Fruit fly (Drosophila melanogaster) whole organism, embryonic: ENCODE results near the gene Pebp1.

Experiments
- Abd-B ChIP-seq: fragments of 200-800 bp; sonication (Bioruptor generic); optimal IDR thresholded peaks from 2 replicates; lab custom pipeline; 2018; ENCODE audit warnings: missing biosample characterization, mild to moderate bottlenecking, missing genetic modification characterization, moderate library complexity
- Atf6 ChIP-seq: fragments of 200-800 bp; sonication (Bioruptor generic); IDR thresholded peaks from 2 replicates; pipeline ENCODE4 v1.3.6; 2022; ENCODE audit warnings: missing biosample characterization, missing genetic modification characterization
- CG10147 ChIP-seq: fragments of 200-800 bp; sonication (Bioruptor generic); optimal IDR thresholded peaks from 2 replicates; lab custom pipeline; 2019; ENCODE audit warnings: missing biosample characterization, mild to moderate bottlenecking, missing genetic modification characterization, moderate library complexity
- CG10267 ChIP-seq: fragments of 200-800 bp; sonication (Bioruptor generic); optimal IDR thresholded peaks from 2 replicates; lab custom pipeline; 2018; ENCODE audit warnings: missing biosample characterization, mild to moderate bottlenecking, missing genetic modification characterization, moderate library complexity
- CG10462 ChIP-seq: fragments of 200-800 bp; sonication (Bioruptor generic); optimal IDR thresholded peaks from 2 replicates; lab custom pipeline; 2016; ENCODE audit warnings: missing biosample characterization, missing genetic modification characterization
- CG11456 ChIP-seq: fragments of 200-800 bp; sonication (Bioruptor generic); IDR thresholded peaks from 3 replicates; pipeline ENCODE4 v1.3.6; 2022; ENCODE audit warnings: missing biosample characterization, missing genetic modification characterization
- CG12104 ChIP-seq: fragments of 200-800 bp; sonication (Bioruptor generic); optimal IDR thresholded peaks from 3 replicates; lab custom pipeline; 2016; ENCODE audit warnings: missing biosample characterization, missing genetic modification characterization
- CG12219 ChIP-seq: fragments of 200-800 bp; sonication (Bioruptor generic); optimal IDR thresholded peaks from 3 replicates; lab custom pipeline; 2018; ENCODE audit warnings: missing biosample characterization, mild to moderate bottlenecking, missing genetic modification characterization
- CG12236 ChIP-seq: fragments of 200-800 bp; sonication (Bioruptor generic); optimal IDR thresholded peaks from 2 replicates; lab custom pipeline; 2016; ENCODE audit warnings: missing biosample characterization, missing genetic modification characterization
- CG13296 ChIP-seq: fragments of 200-800 bp; sonication (Bioruptor generic); optimal IDR thresholded peaks from 3 replicates; lab custom pipeline; 2018; ENCODE audit warnings: missing biosample characterization, mild to moderate bottlenecking, missing genetic modification characterization
- CG14710 ChIP-seq: fragments of 200-800 bp; sonication (Bioruptor generic); optimal IDR thresholded peaks from 3 replicates; lab custom pipeline; 2019; ENCODE audit warnings: missing biosample characterization, mild to moderate bottlenecking, missing genetic modification characterization, moderate library complexity
- CG1529 ChIP-seq: fragments of 200-800 bp; sonication (Bioruptor generic); optimal IDR thresholded peaks from 3 replicates; lab custom pipeline; 2018; ENCODE audit warnings: missing biosample characterization, missing genetic modification characterization
- CG17385 ChIP-seq: fragments of 200-800 bp; sonication (Bioruptor generic); optimal IDR thresholded peaks from 3 replicates; lab custom pipeline; 2018; ENCODE audit warnings: missing biosample characterization, mild to moderate bottlenecking, missing genetic modification characterization
- CG2116 ChIP-seq: fragments of 200-800 bp; sonication (Bioruptor generic); optimal IDR thresholded peaks from 3 replicates; lab custom pipeline; 2018; ENCODE audit warnings: missing biosample characterization, mild to moderate bottlenecking, missing genetic modification characterization
- CG2199 ChIP-seq: fragments of 200-800 bp; sonication (Bioruptor generic); IDR thresholded peaks from 3 replicates; pipeline ENCODE4 v1.3.6; 2022; ENCODE audit warnings: missing biosample characterization, missing genetic modification characterization
- CG30403 ChIP-seq: fragments of 200-800 bp; sonication (Bioruptor generic); optimal IDR thresholded peaks from 3 replicates; lab custom pipeline; 2016; ENCODE audit warnings: missing biosample characterization, missing genetic modification characterization
- CG4424 ChIP-seq: fragments of 200-800 bp; sonication (Bioruptor generic); optimal IDR thresholded peaks from 3 replicates; lab custom pipeline; 2016; ENCODE audit warnings: missing biosample characterization, missing genetic modification characterization
- CG5180 ChIP-seq: fragments of 200-800 bp; sonication (Bioruptor generic); optimal IDR thresholded peaks from 3 replicates; lab custom pipeline; 2017; ENCODE audit warnings: missing biosample characterization, missing genetic modification characterization, mild to moderate bottlenecking, moderate library complexity, missing genetic modification reagents
- CG7556 ChIP-seq: fragments of 200-800 bp; sonication (Bioruptor generic); optimal IDR thresholded peaks from 2 replicates; lab custom pipeline; 2017; ENCODE audit warnings: missing biosample characterization, mild to moderate bottlenecking, missing genetic modification characterization
- CG7786 ChIP-seq: fragments of 200-800 bp; sonication (Bioruptor generic); optimal IDR thresholded peaks from 2 replicates; lab custom pipeline; 2016; ENCODE audit warnings: missing biosample characterization, missing genetic modification characterization
- CG8924 ChIP-seq: fragments of 200-800 bp; optimal IDR thresholded peaks from 3 replicates; lab custom pipeline; 2019; ENCODE audit warnings: missing biosample characterization, mild to moderate bottlenecking, missing genetic modification characterization, moderate library complexity
- CG9727 ChIP-seq: fragments of 200-800 bp; sonication (Bioruptor generic); optimal IDR thresholded peaks from 3 replicates; lab custom pipeline; 2017; ENCODE audit warnings: missing biosample characterization, mild to moderate bottlenecking, missing genetic modification characterization
- D19B ChIP-seq: fragments of 200-800 bp; sonication (Bioruptor generic); optimal IDR thresholded peaks from 2 replicates; lab custom pipeline; 2017; ENCODE audit warnings: missing biosample characterization, mild to moderate bottlenecking, missing genetic modification characterization
- Ets65A ChIP-seq: fragments of 200-800 bp; sonication (Bioruptor generic); peaks from one replicate; lab custom pipeline; 2016; ENCODE audit warnings: missing biosample characterization, missing genetic modification characterization
- HHEX ChIP-seq: fragments of 200-800 bp; sonication (Bioruptor generic); optimal IDR thresholded peaks from 3 replicates; lab custom pipeline; 2017; ENCODE audit warnings: missing biosample characterization, mild to moderate bottlenecking, missing genetic modification characterization, missing genetic modification reagents
- HLH54F ChIP-seq: fragments of 200-800 bp; sonication (Bioruptor generic); optimal IDR thresholded peaks from 3 replicates; lab custom pipeline; 2016; ENCODE audit warnings: missing biosample characterization, missing genetic modification characterization
- Hsf ChIP-seq: fragments of 200-800 bp; sonication (Bioruptor generic); optimal IDR thresholded peaks from 3 replicates; lab custom pipeline; 2016; ENCODE audit warnings: missing biosample characterization, missing genetic modification characterization
- Lhr ChIP-seq: fragments of 200-800 bp; sonication (Bioruptor generic); optimal IDR thresholded peaks from 3 replicates; lab custom pipeline; 2017; ENCODE audit warnings: mild to moderate bottlenecking, missing biosample characterization, missing genetic modification reagents, missing genetic modification characterization
- bsh ChIP-seq, 2 experiments: fragments of 200-800 bp; sonication (Bioruptor generic); optimal IDR thresholded peaks; 2 replicates each; lab custom pipeline; 2017 to 2018; ENCODE audit warnings: mild to moderate bottlenecking in 2 of 2, missing biosample characterization in 2 of 2, missing genetic modification characterization in 2 of 2, moderate library complexity in 1 of 2
- danr ChIP-seq: fragments of 200-800 bp; sonication (Bioruptor generic); IDR thresholded peaks from 2 replicates; pipeline ENCODE4 v1.3.6; 2022; ENCODE audit warnings: missing biosample characterization, missing genetic modification characterization
- disco-r ChIP-seq: fragments of 200-800 bp; sonication (Bioruptor generic); optimal IDR thresholded peaks from 2 replicates; lab custom pipeline; 2016; ENCODE audit warnings: missing biosample characterization, missing genetic modification characterization
- dpn ChIP-seq, 2 experiments: fragments of 200-800 bp; sonication (Bioruptor generic); optimal IDR thresholded peaks; 3 replicates each; lab custom pipeline; 2016; ENCODE audit warnings: missing biosample characterization in 2 of 2, missing genetic modification characterization in 2 of 2
- dysf ChIP-seq: fragments of 200-800 bp; sonication (Bioruptor generic); IDR thresholded peaks from 3 replicates; pipeline ENCODE4 v1.3.6; 2022; ENCODE audit warnings: missing biosample characterization, missing genetic modification characterization
- exex ChIP-seq: fragments of 200-800 bp; sonication (Bioruptor generic); optimal IDR thresholded peaks from 4 replicates; lab custom pipeline; 2018; ENCODE audit warnings: missing biosample characterization, mild to moderate bottlenecking, missing genetic modification characterization, moderate library complexity
- grau ChIP-seq: fragments of 200-800 bp; optimal IDR thresholded peaks from 3 replicates; lab custom pipeline; 2019; ENCODE audit warnings: missing biosample characterization, mild to moderate bottlenecking, missing genetic modification characterization, moderate library complexity
- jigr1 ChIP-seq: fragments of 200-800 bp; sonication (Bioruptor generic); IDR thresholded peaks from 3 replicates; pipeline ENCODE4 v1.3.6; 2022; ENCODE audit warnings: missing biosample characterization, missing genetic modification characterization
- kni ChIP-seq: fragments of 200-800 bp; sonication (Bioruptor generic); optimal IDR thresholded peaks from 3 replicates; lab custom pipeline; 2017; ENCODE audit warnings: mild to moderate bottlenecking, missing biosample characterization, missing genetic modification reagents, missing genetic modification characterization
- knrl ChIP-seq: fragments of 200-800 bp; sonication (Bioruptor generic); IDR thresholded peaks from 3 replicates; pipeline ENCODE4 v1.3.6; 2022; ENCODE audit warnings: missing biosample characterization, missing genetic modification characterization; ENCODE audit not compliant: partially characterized antibody
- lola ChIP-seq, 3 experiments: fragments of >200 bp in 2 of 3; fragments of 200-800 bp in 1 of 3; sonication (Bioruptor generic) in 1 of 3; optimal IDR thresholded peaks; 2 replicates each; lab custom pipeline; 2017 to 2019; ENCODE audit warnings: missing biosample characterization in 3 of 3, missing genetic modification characterization in 3 of 3, mild to moderate bottlenecking in 1 of 3, moderate library complexity in 1 of 3
- luna ChIP-seq: fragments of 200-800 bp; sonication (Bioruptor generic); optimal IDR thresholded peaks from 2 replicates; lab custom pipeline; 2016; ENCODE audit warnings: missing biosample characterization, missing genetic modification characterization
- nau ChIP-seq: fragments of 200-800 bp; sonication (Bioruptor generic); optimal IDR thresholded peaks from 3 replicates; lab custom pipeline; 2017; ENCODE audit warnings: missing biosample characterization, mild to moderate bottlenecking, missing genetic modification characterization, missing genetic modification reagents
- nerfin-2 ChIP-seq: fragments of 200-800 bp; sonication (Bioruptor generic); IDR thresholded peaks from 2 replicates; pipeline ENCODE4 v1.3.6; 2022; ENCODE audit warnings: missing biosample characterization, missing genetic modification characterization; ENCODE audit not compliant: partially characterized antibody
- odd ChIP-seq: fragments of 200-800 bp; sonication (Bioruptor generic); optimal IDR thresholded peaks from 2 replicates; lab custom pipeline; 2017; ENCODE audit warnings: missing biosample characterization, mild to moderate bottlenecking, missing genetic modification characterization
- sens-2 ChIP-seq: fragments of 200-800 bp; sonication (Bioruptor generic); IDR thresholded peaks from 2 replicates; pipeline ENCODE4 v1.3.6; 2022; ENCODE audit warnings: missing biosample characterization, missing genetic modification characterization
- sob ChIP-seq: fragments of 200-800 bp; sonication (Bioruptor generic); IDR thresholded peaks from 2 replicates; pipeline ENCODE4 v1.3.6; 2022; ENCODE audit warnings: missing biosample characterization, missing genetic modification characterization
- tgo ChIP-seq: fragments of 200-800 bp; sonication (Bioruptor generic); IDR thresholded peaks from 3 replicates; pipeline ENCODE4 v1.3.6; 2022; ENCODE audit warnings: missing biosample characterization, missing genetic modification characterization
- wdn ChIP-seq: fragments of 200-800 bp; sonication (Bioruptor generic); IDR thresholded peaks from 2 replicates; pipeline ENCODE4 v1.3.6; 2022; ENCODE audit warnings: missing biosample characterization, missing genetic modification characterization
- zfh1 ChIP-seq: fragments of 200-800 bp; sonication (Bioruptor generic); IDR thresholded peaks from 3 replicates; pipeline ENCODE4 v1.3.6; 2022; ENCODE audit warnings: missing biosample characterization, missing genetic modification characterization
- zfh2 ChIP-seq: fragments of 200-800 bp; sonication (Bioruptor generic); optimal IDR thresholded peaks from 2 replicates; lab custom pipeline; 2016; ENCODE audit warnings: missing biosample characterization, missing genetic modification characterization

Gene Pebp1

DNA sequence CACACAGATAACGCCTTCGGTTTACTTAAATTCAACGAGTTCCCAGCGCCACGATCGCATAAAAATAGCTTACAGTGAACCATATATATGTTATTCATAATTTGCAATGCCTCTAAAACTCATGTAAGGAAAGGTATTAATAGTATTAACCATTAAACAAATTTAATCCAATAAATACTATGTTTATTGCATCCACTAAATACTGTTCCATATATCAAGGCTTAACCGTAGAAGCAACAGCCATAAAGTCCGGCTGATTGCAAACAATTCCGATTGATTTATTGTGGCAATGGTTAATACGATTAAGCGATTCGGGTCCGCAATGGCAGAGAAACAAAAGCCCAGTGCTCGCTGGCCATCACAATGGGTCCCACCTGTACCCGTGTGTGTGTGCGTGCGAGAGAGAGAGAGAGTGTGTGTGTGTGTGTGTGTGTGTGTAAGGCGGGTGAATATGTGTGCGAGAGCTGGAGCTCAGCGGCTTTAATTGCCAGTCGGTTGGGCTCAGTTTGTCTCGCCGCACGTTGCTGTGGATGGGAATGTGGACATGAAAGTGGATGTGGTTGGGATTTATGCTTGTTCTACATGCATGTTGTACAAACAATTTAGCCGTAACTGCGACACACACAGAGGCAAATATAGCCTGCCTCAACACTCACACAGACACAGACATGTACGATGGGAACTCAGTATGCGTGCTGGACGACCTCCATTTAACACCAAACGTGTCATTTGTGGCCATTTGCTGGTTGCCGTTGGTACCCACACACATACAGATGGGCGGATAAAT is 28.9 kb downstream of the Pebp1 start (continued):
- peak; percentile 44 for TF ChIP-seq CG9727 (GFP tag; lab: Kevin White, UChicago)
- TF ChIP-seq exex (tag; lab: Kevin White, UChicago), result peak; percentile 68
- peak; percentile 18 for TF ChIP-seq CG10147 (GFP tag; lab: Kevin White, UChicago)
- TF ChIP-seq CG11456, result no peak
- peak; percentile 52 for TF ChIP-seq CG30403
- peak; percentile 34; the same call in 1 of the 2 replicates for TF ChIP-seq sob (GFP tag; lab: Robert Waterston, UW)
- peak; percentile 19 for TF ChIP-seq HLH54F (GFP tag; lab: Kevin White, UChicago)
- peak; percentile 37 for TF ChIP-seq kni (GFP tag; lab: Kevin White, UChicago)
- no peak for TF ChIP-seq CG2116 (GFP tag; lab: Kevin White, UChicago)
- no peak for TF ChIP-seq disco-r (GFP tag; lab: Kevin White, UChicago)
- no peak for TF ChIP-seq CG10462 (GFP tag; lab: Kevin White, UChicago)
- 0 out of 2 replicates have a peak, but pooled peaks have one; percentile 8 for TF ChIP-seq Atf6
- peak; percentile 17 for TF ChIP-seq CG17385 (GFP tag; lab: Kevin White, UChicago)
- no peak for TF ChIP-seq CG12219 (GFP tag; lab: Kevin White, UChicago)
- no peak for TF ChIP-seq knrl
- no peak for TF ChIP-seq CG7786
- no peak for TF ChIP-seq dpn (GFP tag; optimal IDR thresholded peaks at IDR 0.05; lab: Kevin White, UChicago)
- no peak for TF ChIP-seq CG5180 (GFP tag; lab: Kevin White, UChicago)
- no peak for TF ChIP-seq Lhr (GFP tag; lab: Kevin White, UChicago)
- no peak for TF ChIP-seq sens-2 (GFP tag; lab: Robert Waterston, UW)
- TF ChIP-seq wdn (GFP tag; lab: Robert Waterston, UW), result 0 out of 2 replicates have a peak, but pooled peaks have one; percentile 37
- no peak for TF ChIP-seq lola (GFP tag; optimal IDR thresholded peaks at IDR 0.05; lab: Kevin White, UChicago)
- TF ChIP-seq nerfin-2 (GFP tag; lab: Robert Waterston, UW), result no peak
- TF ChIP-seq CG13296 (GFP tag; lab: Kevin White, UChicago), result peak; percentile 40
- peak; percentile 53 for TF ChIP-seq CG7556 (GFP tag; lab: Kevin White, UChicago)
- no peak for TF ChIP-seq CG1529
- TF ChIP-seq odd (GFP tag; lab: Kevin White, UChicago), result no peak
- TF ChIP-seq jigr1 (GFP tag; lab: Robert Waterston, UW), result no peak
- peak; percentile 34; the same call in 1 of the 3 replicates for TF ChIP-seq dysf
- TF ChIP-seq Ets65A (GFP tag; lab: Kevin White, UChicago), result peak; percentile 85
- no peak for TF ChIP-seq luna (GFP tag; lab: Kevin White, UChicago)
- TF ChIP-seq Abd-B, result peak; percentile 77
- TF ChIP-seq grau, result peak; percentile 72
- no peak for TF ChIP-seq CG12236 (GFP tag; lab: Kevin White, UChicago)
- TF ChIP-seq CG12104, result no peak
- TF ChIP-seq nau, result peak; percentile 50
- peak; percentile 41 for TF ChIP-seq CG14710 (tag; lab: Kevin White, UChicago)
- TF ChIP-seq zfh2, result no peak
- 0 out of 3 replicates have a peak, but pooled peaks have one; percentile 37 for TF ChIP-seq zfh1 (GFP tag; lab: Robert Waterston, UW)
- peak; percentile 39 for TF ChIP-seq CG10267 (tag; lab: Kevin White, UChicago)
- peak; percentile 54 for TF ChIP-seq CG4424 (GFP tag; lab: Kevin White, UChicago)
- TF ChIP-seq tgo (GFP tag; lab: Robert Waterston, UW), result peak; percentile 28; the same call in 2 of the 3 replicates
- TF ChIP-seq HHEX, result peak; percentile 23
- TF ChIP-seq CG8924 (tag; lab: Kevin White, UChicago), result peak; percentile 55
- TF ChIP-seq D19B (GFP tag; lab: Kevin White, UChicago), result peak; percentile 6
- no peak for TF ChIP-seq danr (GFP tag; lab: Robert Waterston, UW)
- TF ChIP-seq Hsf (GFP tag; lab: Kevin White, UChicago), result peak; percentile 23
- no peak for TF ChIP-seq bsh (GFP tag; optimal IDR thresholded peaks at IDR 0.05; lab: Kevin White, UChicago)
- TF ChIP-seq CG2199 (GFP tag; lab: Robert Waterston, UW), result no peak
